Worm (Caenorhabditis elegans): ENCODE results near the gene srbc-56.

- TF ChIP-seq pqm-1 (tag; optimal IDR thresholded peaks at IDR 0.05) (no peak), ama-1 (optimal IDR thresholded peaks at IDR 0.05) (no peak)
These were observed at the start of gene srbc-56 for ce11 chrV:15831586-15831985.
